Fruit fly (Drosophila melanogaster): ENCODE measurements around the gene kdn.

Gene kdn

DNA sequence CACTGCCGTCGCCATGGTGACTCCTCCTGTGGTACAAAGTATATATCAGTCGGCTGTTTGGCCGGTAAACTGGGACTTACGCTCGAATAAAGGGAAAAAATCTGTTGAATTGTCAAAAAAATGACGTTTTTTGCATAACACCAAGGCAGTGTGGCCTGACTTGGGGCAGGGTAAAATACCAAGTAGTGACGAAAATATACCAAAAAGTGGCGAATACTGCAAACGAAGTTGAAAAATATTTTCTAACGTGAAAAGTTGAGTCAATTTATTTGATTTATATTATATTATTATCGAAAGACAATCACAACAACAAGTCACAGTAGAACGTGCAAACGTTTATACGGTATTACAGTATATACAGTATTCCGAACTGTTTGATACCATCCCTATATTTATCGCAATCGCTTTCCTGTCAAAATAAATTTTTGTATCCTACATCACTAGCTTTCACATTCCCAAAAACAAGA lies at the start of gene kdn, which contains the start of gene ND-B16.6:
Gene kdn, plus strand, starts transcription at position 417 of the 467 bp plus-strand sequence.
Gene ND-B16.6, minus strand, starts transcription at position 189 of the 467 bp plus-strand sequence.
- TF ChIP-seq psq (optimal IDR thresholded peaks at IDR 0.05) = no peak
- no peak for TF ChIP-seq Dll (optimal IDR thresholded peaks at IDR 0.05)
- TF ChIP-seq CG8478 (optimal IDR thresholded peaks at IDR 0.05) = no peak
- no peak for TF ChIP-seq EcR (GFP tag; optimal IDR thresholded peaks at IDR 0.05)
- no peak for TF ChIP-seq usp (GFP tag; optimal IDR thresholded peaks at IDR 0.05)
- TF ChIP-seq pan (optimal IDR thresholded peaks at IDR 0.05) = no peak

DNA sequence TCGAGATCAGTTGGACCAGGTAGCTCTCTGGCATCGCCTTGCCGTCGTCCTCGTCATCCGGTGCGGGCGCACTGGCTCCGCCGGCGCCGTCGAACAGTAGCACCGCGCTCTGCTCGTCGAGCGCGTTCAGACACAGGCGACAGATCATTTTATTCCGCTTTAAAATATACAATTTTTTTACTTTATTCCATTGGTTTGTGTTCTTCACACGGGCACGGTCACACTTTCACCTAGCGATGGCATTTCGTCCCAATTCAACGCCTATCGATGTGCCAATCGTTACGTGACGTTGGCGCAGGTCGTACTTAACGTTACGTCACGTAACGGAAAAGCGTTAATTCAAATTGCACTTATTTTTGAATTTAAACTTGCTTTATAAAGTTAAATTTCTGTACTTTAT lies 49.4 kb upstream of the kdn start, which contains the start of gene CG12219:
Gene CG12219, minus strand, starts transcription at position 234 of the 400 bp plus-strand sequence.
- TF ChIP-seq pan (optimal IDR thresholded peaks at IDR 0.05) = no peak
- TF ChIP-seq psq (optimal IDR thresholded peaks at IDR 0.05) = no peak
- TF ChIP-seq CG8478 (optimal IDR thresholded peaks at IDR 0.05) = no peak
- no peak for TF ChIP-seq Dll (optimal IDR thresholded peaks at IDR 0.05)
- no peak for TF ChIP-seq EcR (GFP tag; optimal IDR thresholded peaks at IDR 0.05)
- no peak for TF ChIP-seq usp (GFP tag; optimal IDR thresholded peaks at IDR 0.05)

DNA sequence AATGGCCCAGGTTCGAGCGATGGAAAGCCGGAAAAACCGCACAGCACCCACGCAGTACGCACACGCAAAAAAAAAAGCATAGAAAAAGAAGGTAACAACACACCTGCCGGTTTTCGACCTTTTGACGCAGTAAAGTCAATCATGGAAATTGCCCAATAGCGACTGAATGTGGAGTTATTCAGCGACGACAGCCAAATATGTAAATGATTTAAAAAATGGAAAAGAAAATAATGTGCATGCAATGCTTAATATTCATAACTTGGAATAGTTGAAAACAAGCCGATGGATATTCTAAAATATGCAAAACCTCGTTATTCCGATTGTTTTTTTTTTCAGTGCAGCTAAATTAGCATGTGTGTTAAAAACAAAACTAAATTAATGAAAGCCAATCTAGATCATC lies 47.2 kb upstream of the kdn start:
- TF ChIP-seq usp (GFP tag; optimal IDR thresholded peaks at IDR 0.05) (no peak), Dll (optimal IDR thresholded peaks at IDR 0.05) (no peak), pan (optimal IDR thresholded peaks at IDR 0.05) (no peak), psq (optimal IDR thresholded peaks at IDR 0.05) (no peak), CG8478 (optimal IDR thresholded peaks at IDR 0.05) (no peak), EcR (GFP tag; optimal IDR thresholded peaks at IDR 0.05) (no peak)

DNA sequence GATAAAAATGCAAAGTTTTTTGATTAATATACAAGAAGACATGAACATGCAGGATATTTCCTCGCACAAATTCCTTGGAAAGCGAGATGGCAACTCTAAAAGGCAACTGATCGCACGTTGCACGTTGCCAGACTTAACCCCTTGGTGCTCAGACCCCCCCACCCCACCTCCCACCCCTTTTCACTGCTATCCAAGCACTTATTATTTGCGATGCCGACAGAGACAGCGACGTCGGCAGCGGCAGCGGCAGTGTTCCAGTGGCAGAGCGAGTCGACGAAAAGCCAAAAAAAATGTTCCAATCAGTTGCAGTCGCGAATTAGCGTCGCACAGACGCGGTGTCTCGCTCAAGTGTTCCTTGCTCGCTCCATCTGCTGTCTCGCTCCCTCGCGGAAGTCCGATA lies 46.8 kb upstream of the kdn start, which contains the start of gene CG3823:
Gene CG3823, plus strand, starts transcription at position 301 of the 400 bp plus-strand sequence.
- TF ChIP-seq psq (optimal IDR thresholded peaks at IDR 0.05) = no peak
- TF ChIP-seq EcR (GFP tag; optimal IDR thresholded peaks at IDR 0.05) = no peak
- no peak for TF ChIP-seq pan (optimal IDR thresholded peaks at IDR 0.05)
- TF ChIP-seq Dll (optimal IDR thresholded peaks at IDR 0.05) = no peak
- TF ChIP-seq CG8478 (optimal IDR thresholded peaks at IDR 0.05) = no peak
- TF ChIP-seq usp (GFP tag; optimal IDR thresholded peaks at IDR 0.05) = no peak

DNA sequence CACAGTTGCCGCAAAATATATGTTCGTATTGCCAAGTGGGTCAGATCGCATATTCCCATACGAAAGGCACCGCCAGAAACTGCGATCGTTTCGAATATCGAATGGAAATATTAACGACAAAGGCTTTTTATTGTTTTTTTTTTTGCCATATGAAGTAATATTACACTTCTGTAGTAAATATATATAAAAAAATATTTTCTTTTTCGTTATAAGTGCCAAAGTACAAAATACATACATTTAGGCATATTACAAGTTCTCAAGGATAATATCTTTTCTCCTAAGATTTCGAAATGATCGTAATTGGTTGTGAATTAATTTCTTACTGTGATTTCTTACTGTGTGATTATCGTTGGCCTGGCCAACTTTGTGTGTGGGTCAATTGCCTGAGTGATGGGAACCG lies 46.2 kb upstream of the kdn start:
- TF ChIP-seq pan (optimal IDR thresholded peaks at IDR 0.05) (no peak), usp (GFP tag; optimal IDR thresholded peaks at IDR 0.05) (no peak), Dll (optimal IDR thresholded peaks at IDR 0.05) (no peak), EcR (GFP tag; optimal IDR thresholded peaks at IDR 0.05) (no peak), CG8478 (optimal IDR thresholded peaks at IDR 0.05) (no peak), psq (optimal IDR thresholded peaks at IDR 0.05) (no peak)

DNA sequence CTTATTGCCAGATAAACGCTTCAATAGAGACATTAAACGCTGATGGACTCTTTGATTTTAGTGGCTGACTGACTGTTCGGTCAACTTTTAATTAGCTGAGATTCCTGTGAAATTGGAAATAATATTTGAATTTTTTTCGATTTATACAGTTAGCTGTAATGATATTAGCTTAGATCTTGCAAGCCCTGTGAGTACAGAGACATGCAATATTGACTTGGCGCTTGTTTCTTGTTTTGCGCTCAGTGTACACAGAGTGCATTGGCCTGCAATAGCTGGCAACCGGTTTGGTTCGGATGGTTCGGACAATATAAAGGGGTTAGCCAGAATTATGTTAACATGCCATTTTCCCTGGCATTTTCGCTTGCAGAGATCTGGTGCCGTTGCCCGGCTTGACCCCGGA lies 45.1 kb upstream of the kdn start:
- no peak for TF ChIP-seq psq (optimal IDR thresholded peaks at IDR 0.05)
- TF ChIP-seq usp (GFP tag; optimal IDR thresholded peaks at IDR 0.05) = no peak
- no peak for TF ChIP-seq EcR (GFP tag; optimal IDR thresholded peaks at IDR 0.05)
- no peak for TF ChIP-seq pan (optimal IDR thresholded peaks at IDR 0.05)
- no peak for TF ChIP-seq Dll (optimal IDR thresholded peaks at IDR 0.05)
- TF ChIP-seq CG8478 (optimal IDR thresholded peaks at IDR 0.05) = no peak

DNA sequence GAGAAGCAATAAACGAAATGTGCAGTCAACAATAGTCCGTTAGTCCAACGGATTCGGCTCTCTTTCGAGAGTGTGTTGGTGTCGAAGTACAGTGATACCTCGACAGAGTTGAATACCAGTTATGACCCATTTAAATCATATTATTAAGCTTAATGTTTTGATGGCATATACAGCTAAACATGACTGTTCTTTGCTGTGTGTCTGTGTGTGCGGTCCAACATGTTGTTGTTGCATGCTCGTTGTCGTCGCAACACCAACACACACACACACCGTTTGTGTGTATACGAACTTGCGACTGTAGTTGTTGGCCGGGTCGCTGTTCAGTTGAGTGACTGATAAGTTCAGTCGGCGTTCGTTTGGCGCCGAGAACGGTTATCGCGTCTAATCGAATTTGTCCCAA lies 41.6 kb upstream of the kdn start, which contains the start of gene CG15894:
Gene CG15894, plus strand, starts transcription at position 361 of the 400 bp plus-strand sequence.
- no peak for TF ChIP-seq CG8478 (optimal IDR thresholded peaks at IDR 0.05)
- no peak for TF ChIP-seq usp (GFP tag; optimal IDR thresholded peaks at IDR 0.05)
- TF ChIP-seq Dll (optimal IDR thresholded peaks at IDR 0.05) = no peak
- TF ChIP-seq pan (optimal IDR thresholded peaks at IDR 0.05) = no peak

DNA sequence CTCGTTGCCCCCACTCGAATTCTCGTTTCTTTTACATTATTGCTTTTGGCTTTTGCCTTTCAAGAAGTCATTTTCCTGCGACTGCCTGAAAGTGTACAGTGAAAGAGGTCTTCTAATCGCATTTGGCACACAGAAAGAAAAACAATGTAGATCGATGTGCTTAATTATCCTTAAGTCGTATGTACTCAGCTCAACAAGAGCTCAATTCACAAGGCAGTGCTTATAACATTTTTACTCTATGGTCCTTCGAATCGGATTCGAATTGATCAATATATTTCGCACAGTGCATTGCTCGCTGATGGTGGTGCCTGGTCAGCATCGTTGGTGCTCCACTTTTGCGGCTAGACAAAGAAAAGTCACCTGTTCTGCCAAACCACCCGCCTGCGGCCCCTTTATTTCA lies 40.0 kb upstream of the kdn start:
- TF ChIP-seq usp (GFP tag; optimal IDR thresholded peaks at IDR 0.05) (no peak), psq (optimal IDR thresholded peaks at IDR 0.05) (no peak), Dll (optimal IDR thresholded peaks at IDR 0.05) (no peak), pan (optimal IDR thresholded peaks at IDR 0.05) (no peak), CG8478 (optimal IDR thresholded peaks at IDR 0.05) (no peak), EcR (GFP tag; optimal IDR thresholded peaks at IDR 0.05) (no peak)

DNA sequence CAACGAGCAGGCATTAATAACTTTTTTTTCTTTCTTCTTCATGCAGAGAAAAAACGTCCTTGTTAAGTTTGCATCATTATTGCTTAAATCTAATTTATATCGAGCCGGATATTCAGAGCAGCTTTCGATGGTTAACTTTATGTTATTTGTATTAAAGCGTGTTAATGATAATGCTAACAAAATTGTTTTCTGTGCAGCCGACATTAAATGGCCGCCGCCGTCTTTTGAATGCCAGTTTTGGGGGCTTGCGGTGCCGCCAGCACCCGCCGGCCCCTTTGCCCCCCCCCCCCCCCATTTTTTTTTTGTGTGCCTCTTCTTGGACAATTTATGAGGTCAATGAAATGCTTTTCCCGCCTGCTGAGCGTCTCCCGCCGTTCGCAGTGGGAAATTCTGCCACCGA lies 38.9 kb upstream of the kdn start:
- TF ChIP-seq psq (optimal IDR thresholded peaks at IDR 0.05) (no peak), EcR (GFP tag; optimal IDR thresholded peaks at IDR 0.05) (no peak)

DNA sequence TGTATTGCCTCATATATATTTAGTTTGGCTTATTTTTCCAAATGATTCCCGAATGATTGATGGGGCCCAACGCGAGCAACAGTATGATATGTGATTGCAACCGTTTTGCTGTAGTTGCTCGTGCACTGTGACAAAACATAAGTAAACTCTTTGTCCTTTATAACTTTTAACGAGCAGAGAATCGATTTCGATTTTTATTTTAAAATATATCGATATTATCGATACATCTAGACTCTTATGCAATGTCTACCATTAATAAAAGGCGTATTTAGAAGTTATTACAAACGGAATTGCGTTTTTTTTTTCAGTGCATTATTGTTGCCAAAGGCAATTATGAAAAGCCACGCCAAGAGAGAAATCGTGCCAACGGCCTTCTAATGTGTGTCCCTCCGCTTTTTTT lies 34.8 kb upstream of the kdn start:
- TF ChIP-seq CG8478 (optimal IDR thresholded peaks at IDR 0.05) (no peak), psq (optimal IDR thresholded peaks at IDR 0.05) (no peak), pan (optimal IDR thresholded peaks at IDR 0.05) (no peak), EcR (GFP tag; optimal IDR thresholded peaks at IDR 0.05) (no peak), Dll (optimal IDR thresholded peaks at IDR 0.05) (no peak), usp (GFP tag; optimal IDR thresholded peaks at IDR 0.05) (no peak)

DNA sequence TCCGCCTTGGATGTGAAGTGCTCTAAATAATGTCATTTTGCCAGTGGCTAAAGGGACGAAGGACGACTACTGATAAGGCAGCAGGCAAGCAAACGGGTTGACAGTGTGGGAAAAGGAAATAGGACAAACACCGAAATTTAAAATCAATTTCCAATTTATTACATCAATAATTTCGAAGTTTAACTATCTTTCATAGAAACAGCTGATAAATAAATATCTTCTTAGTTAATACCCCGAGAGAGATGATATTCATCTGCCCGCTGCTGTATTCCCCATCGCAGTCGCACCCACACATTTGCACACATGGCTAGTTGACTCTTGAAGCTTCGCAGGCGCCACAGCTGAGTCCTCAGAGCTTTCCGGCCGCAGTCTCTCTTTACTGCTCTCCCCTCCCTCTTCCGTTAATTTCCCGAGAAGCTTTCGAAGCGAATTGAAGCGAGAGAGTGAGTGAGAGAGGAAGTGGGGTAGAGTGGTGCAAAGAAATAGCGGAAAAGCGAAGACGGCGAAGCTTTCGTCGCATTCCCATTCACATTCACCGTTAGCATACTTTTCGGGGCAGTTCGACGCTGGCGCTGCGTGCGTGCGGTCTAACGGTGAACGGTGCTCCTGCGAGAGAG lies 33.5 kb upstream of the kdn start:
- TF ChIP-seq pan (optimal IDR thresholded peaks at IDR 0.05) (no peak), usp (GFP tag; optimal IDR thresholded peaks at IDR 0.05) (no peak), psq (optimal IDR thresholded peaks at IDR 0.05) (no peak), CG8478 (optimal IDR thresholded peaks at IDR 0.05) (no peak), Dll (optimal IDR thresholded peaks at IDR 0.05) (no peak), EcR (GFP tag; optimal IDR thresholded peaks at IDR 0.05) (no peak)

DNA sequence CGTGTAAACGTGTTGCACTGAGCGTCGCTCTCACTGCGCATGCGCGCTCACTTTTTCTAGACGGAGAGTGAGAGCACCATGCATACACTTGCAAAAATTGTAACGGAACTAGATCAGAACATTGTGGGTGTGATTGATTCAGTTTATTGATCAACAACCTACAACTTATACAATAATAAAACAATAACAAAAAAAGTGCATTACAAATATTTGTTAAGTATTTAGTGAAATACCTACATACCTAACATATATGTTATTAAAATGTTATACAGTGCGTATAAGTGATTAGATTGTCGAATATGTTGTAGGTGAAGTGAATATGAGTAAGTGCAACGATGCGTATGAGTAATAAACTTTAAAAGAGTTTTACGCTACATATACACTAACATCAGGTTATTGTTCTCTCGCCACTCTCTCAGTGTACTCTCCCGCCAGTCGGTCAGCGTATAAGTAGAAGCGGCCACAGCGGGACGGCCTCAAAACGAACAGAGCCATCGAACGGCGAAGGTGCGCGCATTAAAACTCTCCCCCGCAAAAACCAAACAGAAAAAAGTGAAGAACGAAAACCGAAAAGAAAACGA lies 20.0 kb upstream of the kdn start, which contains the start of gene CG42240:
Gene CG42240, plus strand, starts transcription at position 474 of the 581 bp plus-strand sequence.
- TF ChIP-seq EcR (GFP tag; optimal IDR thresholded peaks at IDR 0.05) (no peak), pan (optimal IDR thresholded peaks at IDR 0.05) (no peak), psq (optimal IDR thresholded peaks at IDR 0.05) (no peak), Dll (optimal IDR thresholded peaks at IDR 0.05) (no peak), CG8478 (optimal IDR thresholded peaks at IDR 0.05) (no peak), usp (GFP tag; optimal IDR thresholded peaks at IDR 0.05) (no peak)
